Fruit fly (Drosophila melanogaster): Measurements from ENCODE around the gene eff.

dm6 chr3R:14786669-14787068 lies 45.5 kb upstream of the eff start:
- TF ChIP-seq Hr39 (GFP tag; optimal IDR thresholded peaks at IDR 0.05) (no peak), Smox (GFP tag; optimal IDR thresholded peaks at IDR 0.05) (no peak), achi (GFP tag; optimal IDR thresholded peaks at IDR 0.05) (no peak), CG11902 (GFP tag; optimal IDR thresholded peaks at IDR 0.05) (no peak), svp (GFP tag) (no peak), CG11294 (GFP tag; IDR thresholded peaks at IDR 0.05) (no peak), Ets96B (tag; optimal IDR thresholded peaks at IDR 0.05) (no peak), acj6 (GFP tag; optimal IDR thresholded peaks at IDR 0.05) (no peak)
